Worm (Caenorhabditis elegans): ENCODE data around the gene F09B12.5.

The F09B12.5 gene

ce11 chrX:15104963-15105493 lies 20.5 kb downstream of the F09B12.5 start:
- TF ChIP-seq fos-1 (tag; optimal IDR thresholded peaks at IDR 0.05) (no peak), blmp-1 (tag; optimal IDR thresholded peaks at IDR 0.05; ENCODE audit: insufficient read depth) (peak; percentile 89), ztf-4 (tag; optimal IDR thresholded peaks at IDR 0.05) (no peak), R02D3.7 (tag; optimal IDR thresholded peaks at IDR 0.05) (no peak), nhr-21 (tag; optimal IDR thresholded peaks at IDR 0.05) (peak; percentile 22), lin-39 (tag; optimal IDR thresholded peaks at IDR 0.05) (no peak), sem-4 (tag; optimal IDR thresholded peaks at IDR 0.05) (peak; percentile 31)

DNA sequence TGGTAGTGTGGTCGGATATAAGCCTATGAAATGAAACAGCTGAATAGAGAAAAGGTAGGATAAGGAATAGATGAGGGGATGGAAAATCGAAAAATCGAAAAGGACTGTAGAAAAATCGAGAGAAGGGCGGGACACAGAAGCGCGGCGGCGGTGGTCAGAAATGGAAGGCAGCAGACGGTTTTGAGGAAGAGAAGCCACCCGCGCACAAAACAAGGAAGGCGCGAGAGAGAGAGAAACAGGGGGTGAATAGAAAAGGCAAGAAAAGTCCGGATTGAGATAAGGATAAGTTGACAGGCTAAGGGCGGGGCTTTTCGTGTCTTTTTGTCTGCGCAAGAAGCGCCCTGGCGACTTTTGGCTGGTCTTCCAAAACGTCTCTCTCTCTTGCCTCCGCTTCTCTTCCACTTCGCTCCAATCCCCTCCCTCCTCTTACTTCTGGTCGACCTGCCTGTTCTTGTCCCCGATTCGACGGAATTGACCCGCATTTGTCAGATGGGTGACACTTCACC lies 23.3 kb downstream of the F09B12.5 start, which contains the start of gene mlt-9:
TSS of gene mlt-9 (minus strand) at position 51 of the 506 bp plus-strand sequence.
- TF ChIP-seq C34F6.9 (tag; optimal IDR thresholded peaks at IDR 0.05) (no peak), sma-9 (GFP tag; optimal IDR thresholded peaks at IDR 0.05) (no peak), sma-9 (tag; optimal IDR thresholded peaks at IDR 0.05) (no peak), lin-13 (GFP tag; optimal IDR thresholded peaks at IDR 0.05) (no peak), unc-55 (GFP tag; optimal IDR thresholded peaks at IDR 0.05) (no peak), sma-3 (GFP tag; optimal IDR thresholded peaks at IDR 0.05) (no peak), dmd-4 (tag; optimal IDR thresholded peaks at IDR 0.05) (no peak), lin-11 (tag; optimal IDR thresholded peaks at IDR 0.05) (no peak), ztf-4 (tag; optimal IDR thresholded peaks at IDR 0.05) (no peak), R02D3.7 (tag; optimal IDR thresholded peaks at IDR 0.05) (no peak), nhr-25 (tag; optimal IDR thresholded peaks at IDR 0.05) (no peak), blmp-1 (tag; optimal IDR thresholded peaks at IDR 0.05; ENCODE audit: insufficient read depth) (no peak), crh-2 (tag; optimal IDR thresholded peaks at IDR 0.05) (no peak), lsy-2 (tag; optimal IDR thresholded peaks at IDR 0.05) (no peak), nhr-237 (tag; optimal IDR thresholded peaks at IDR 0.05) (no peak), unc-62 (GFP tag; optimal IDR thresholded peaks at IDR 0.05) (no peak), aly-2 (tag; optimal IDR thresholded peaks at IDR 0.05) (no peak), lin-39 (tag; optimal IDR thresholded peaks at IDR 0.05) (no peak), mab-5 (tag; optimal IDR thresholded peaks at IDR 0.05) (no peak), alr-1 (tag; optimal IDR thresholded peaks at IDR 0.05) (no peak)

DNA sequence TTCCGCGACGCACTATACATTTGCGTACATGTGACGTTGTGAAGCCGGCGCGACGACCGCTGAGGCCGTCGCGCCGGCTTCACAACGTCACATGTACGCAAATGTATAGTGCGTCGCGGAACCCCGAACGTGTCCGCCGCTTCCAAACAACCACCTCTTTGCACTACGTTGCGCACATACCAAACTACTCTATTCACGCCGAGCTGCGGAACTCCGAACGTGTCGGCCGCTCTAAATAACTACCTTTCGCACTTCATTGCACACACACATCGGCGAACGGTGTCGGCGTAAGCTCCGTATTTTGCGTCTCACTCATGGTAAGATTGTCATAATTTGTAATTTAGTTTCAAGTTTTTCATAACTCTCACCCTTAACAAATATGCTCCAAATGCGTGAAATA lies 27.7 kb downstream of the F09B12.5 start:
- TF ChIP-seq nhr-21 (tag; optimal IDR thresholded peaks at IDR 0.05): no peak
- TF ChIP-seq elt-1 (tag; optimal IDR thresholded peaks at IDR 0.05): no peak
- TF ChIP-seq mbf-1 (tag; optimal IDR thresholded peaks at IDR 0.05): no peak
- TF ChIP-seq crh-2 (tag; optimal IDR thresholded peaks at IDR 0.05): no peak
- no peak for TF ChIP-seq lin-13 (GFP tag; optimal IDR thresholded peaks at IDR 0.05)
- TF ChIP-seq ZK546.5 (tag; optimal IDR thresholded peaks at IDR 0.05): no peak
- no peak for TF ChIP-seq nhr-25 (tag; optimal IDR thresholded peaks at IDR 0.05)
- TF ChIP-seq R02D3.7 (tag; optimal IDR thresholded peaks at IDR 0.05): no peak
- no peak for TF ChIP-seq sma-3 (GFP tag; optimal IDR thresholded peaks at IDR 0.05)
- no peak for TF ChIP-seq F13H6.1 (tag; optimal IDR thresholded peaks at IDR 0.05)

ce11 chrX:15115748-15116147 lies 31.3 kb downstream of the F09B12.5 start:
- no peak for TF ChIP-seq zag-1 (tag; optimal IDR thresholded peaks at IDR 0.05)
- no peak for TF ChIP-seq lin-39 (tag; optimal IDR thresholded peaks at IDR 0.05)
- TF ChIP-seq mbf-1 (tag; optimal IDR thresholded peaks at IDR 0.05): no peak
- no peak for TF ChIP-seq elt-1 (tag; optimal IDR thresholded peaks at IDR 0.05)
- no peak for TF ChIP-seq F13H6.1 (tag; optimal IDR thresholded peaks at IDR 0.05)
- TF ChIP-seq crh-2 (tag; optimal IDR thresholded peaks at IDR 0.05): no peak
- TF ChIP-seq sem-4 (tag; optimal IDR thresholded peaks at IDR 0.05): no peak
- TF ChIP-seq ZK546.5 (tag; optimal IDR thresholded peaks at IDR 0.05): no peak

DNA sequence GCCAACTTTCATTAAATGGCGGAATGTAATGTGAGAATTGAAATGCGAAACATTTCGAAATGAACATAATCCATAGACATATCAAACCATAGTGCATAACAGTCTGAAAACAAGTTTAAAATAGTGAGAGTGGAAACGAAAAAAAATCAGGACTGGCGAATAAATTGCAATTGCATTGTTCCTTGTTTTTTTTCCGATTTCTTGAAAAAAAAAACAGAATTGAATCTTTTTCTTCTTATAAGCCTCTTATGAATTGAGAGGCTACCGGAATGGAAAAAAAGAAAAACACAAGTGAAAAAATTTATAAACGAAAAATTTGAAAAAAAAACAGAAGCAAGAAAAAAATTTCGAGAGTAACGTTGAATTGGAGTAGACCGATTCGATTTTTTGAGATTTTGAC lies 32.0 kb downstream of the F09B12.5 start, which contains the start of gene R07D5.2:
TSS of gene R07D5.2 (minus strand) at position 101 of the 400 bp plus-strand sequence.
- TF ChIP-seq sma-9 (GFP tag; optimal IDR thresholded peaks at IDR 0.05): no peak
- no peak for TF ChIP-seq sma-9 (tag; optimal IDR thresholded peaks at IDR 0.05)
- no peak for TF ChIP-seq unc-62 (GFP tag; optimal IDR thresholded peaks at IDR 0.05)
- no peak for TF ChIP-seq ama-1 (optimal IDR thresholded peaks at IDR 0.05)
- no peak for TF ChIP-seq ceh-16 (tag; optimal IDR thresholded peaks at IDR 0.05)
- no peak for TF ChIP-seq nhr-11 (tag; optimal IDR thresholded peaks at IDR 0.05)

ce11 chrX:15120545-15120944 lies 36.0 kb downstream of the F09B12.5 start:
- TF ChIP-seq alr-1 (tag; optimal IDR thresholded peaks at IDR 0.05) (no peak), sma-3 (GFP tag; optimal IDR thresholded peaks at IDR 0.05) (no peak), mdl-1 (tag; optimal IDR thresholded peaks at IDR 0.05) (no peak), unc-55 (GFP tag; optimal IDR thresholded peaks at IDR 0.05) (no peak), Y55F3AM.14 (GFP tag; optimal IDR thresholded peaks at IDR 0.05) (no peak), skn-1 (tag; optimal IDR thresholded peaks at IDR 0.05) (no peak), lin-13 (GFP tag; optimal IDR thresholded peaks at IDR 0.05) (no peak), nhr-23 (tag; optimal IDR thresholded peaks at IDR 0.05) (no peak), nhr-6 (tag; optimal IDR thresholded peaks at IDR 0.05) (no peak), mab-5 (tag; optimal IDR thresholded peaks at IDR 0.05) (no peak), ztf-4 (tag; optimal IDR thresholded peaks at IDR 0.05) (no peak)

Measured in whole organism, L2 larva.